Worm (Caenorhabditis elegans) whole organism, L3 larva: ENCODE results near the gene srbc-13.

Source experiments
- elt-1 ChIP-seq: fragments of 150-350 bp; optimal IDR thresholded peaks from 2 replicates; lab custom pipeline; 2014; ENCODE audit warnings: missing biosample characterization, missing genetic modification characterization
- fkh-2 ChIP-seq: fragments of 150-350 bp; optimal IDR thresholded peaks from 2 replicates; lab custom pipeline; 2014; ENCODE audit warnings: missing biosample characterization, missing genetic modification reagents, missing genetic modification characterization
- nhr-237 ChIP-seq: fragments of 150-350 bp; optimal IDR thresholded peaks from 2 replicates; lab custom pipeline; 2014; ENCODE audit warnings: missing biosample characterization, missing genetic modification characterization
- nhr-25 ChIP-seq: sonication (generic microtip); optimal IDR thresholded peaks from 2 replicates; lab custom pipeline; 2017; ENCODE audit warnings: missing biosample characterization, missing genetic modification characterization
- snpc-4 ChIP-seq: fragments of 150-350 bp; optimal IDR thresholded peaks from 2 replicates; lab custom pipeline; 2014; ENCODE audit warnings: missing biosample characterization, missing genetic modification characterization

DNA sequence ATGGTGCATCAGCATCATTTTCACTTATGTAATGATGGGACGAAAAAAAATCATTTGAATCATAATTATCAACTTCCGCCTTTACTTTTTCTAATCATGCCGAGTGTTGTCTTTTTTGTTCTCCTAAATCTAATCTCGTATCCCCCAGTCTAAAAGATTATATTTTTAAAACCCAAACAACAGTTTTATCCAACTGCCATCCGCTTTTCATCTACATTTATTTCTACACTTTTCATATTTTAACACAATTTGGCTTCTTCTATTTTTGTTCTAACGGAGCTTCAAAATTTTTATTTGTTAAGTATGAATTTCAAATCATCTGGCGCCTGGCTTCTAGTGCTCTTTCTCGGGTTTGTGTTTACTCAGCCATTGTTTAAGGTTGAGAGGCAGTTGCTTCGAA is 4.6 kb downstream of the srbc-13 start, which contains the start of gene K09C6.3:
- TF ChIP-seq elt-1 (no peak), snpc-4 (tag; lab: Kevin White, UChicago) (no peak), fkh-2 (tag; lab: Kevin White, UChicago) (no peak), nhr-237 (no peak), nhr-25 (tag; lab: Kevin White, UChicago) (no peak)
